Fruit fly (Drosophila melanogaster) whole organism, embryonic: ENCODE data around the gene be.
A peak's percentile ranks its signal among the peaks of the same experiment; 100 is the strongest.

Source experiments
- Bteb2 ChIP-seq: fragments of 200-800 bp; sonication (Bioruptor generic); optimal IDR thresholded peaks from 2 replicates; lab custom pipeline; 2016; ENCODE audit warnings: missing biosample characterization, missing genetic modification characterization
- CG10959 ChIP-seq: fragments of 200-800 bp; sonication (Bioruptor generic); IDR thresholded peaks from 2 replicates; pipeline ENCODE4 v1.3.6; 2022; ENCODE audit warnings: missing biosample characterization, missing genetic modification characterization
- CG12104 ChIP-seq: fragments of 200-800 bp; sonication (Bioruptor generic); optimal IDR thresholded peaks from 3 replicates; lab custom pipeline; 2016; ENCODE audit warnings: missing biosample characterization, missing genetic modification characterization
- CG12391 ChIP-seq: fragments of 200-800 bp; sonication (Bioruptor generic); optimal IDR thresholded peaks from 3 replicates; lab custom pipeline; 2018; ENCODE audit warnings: missing biosample characterization, mild to moderate bottlenecking, missing genetic modification characterization, moderate library complexity
- CG13894 ChIP-seq: fragments of 200-800 bp; sonication (Bioruptor generic); optimal IDR thresholded peaks from 3 replicates; lab custom pipeline; 2018; ENCODE audit warnings: missing biosample characterization, mild to moderate bottlenecking, missing genetic modification characterization, moderate library complexity
- CG15696 ChIP-seq: fragments of 200-800 bp; sonication (Bioruptor generic); optimal IDR thresholded peaks from 2 replicates; lab custom pipeline; 2019; ENCODE audit warnings: missing biosample characterization, mild to moderate bottlenecking, missing genetic modification characterization, moderate library complexity
- CG17802 ChIP-seq: fragments of 200-800 bp; sonication (Bioruptor generic); optimal IDR thresholded peaks from 2 replicates; lab custom pipeline; 2018; ENCODE audit warnings: missing biosample characterization, mild to moderate bottlenecking, missing genetic modification characterization, moderate library complexity
- CG17829 ChIP-seq: fragments of 200-800 bp; optimal IDR thresholded peaks from 2 replicates; lab custom pipeline; 2019; ENCODE audit warnings: missing biosample characterization, mild to moderate bottlenecking, missing genetic modification characterization, moderate library complexity
- CG2129 ChIP-seq: fragments of 200-800 bp; sonication (Bioruptor generic); IDR thresholded peaks from 2 replicates; pipeline ENCODE4 v1.3.6; 2022; ENCODE audit warnings: missing biosample characterization, missing genetic modification characterization; ENCODE audit not compliant: partially characterized antibody
- CG30431 ChIP-seq: fragments of 200-800 bp; sonication (Bioruptor generic); optimal IDR thresholded peaks from 2 replicates; lab custom pipeline; 2017; ENCODE audit warnings: missing biosample characterization, missing genetic modification characterization
- CG31441 ChIP-seq: fragments of 200-800 bp; sonication (Bioruptor generic); IDR thresholded peaks from 2 replicates; pipeline ENCODE4 v1.3.6; 2022; ENCODE audit warnings: missing biosample characterization, missing genetic modification characterization
- CG34376 ChIP-seq: fragments of 200-800 bp; sonication (Bioruptor generic); optimal IDR thresholded peaks from 2 replicates; lab custom pipeline; 2018; ENCODE audit warnings: missing biosample characterization, mild to moderate bottlenecking, missing genetic modification characterization
- CG34422 ChIP-seq: fragments of 200-800 bp; sonication (Bioruptor generic); IDR thresholded peaks from 3 replicates; pipeline ENCODE4 v1.3.6; 2022; ENCODE audit warnings: missing biosample characterization, missing genetic modification characterization
- CG4617 ChIP-seq: fragments of 200-800 bp; sonication (Bioruptor generic); optimal IDR thresholded peaks from 3 replicates; lab custom pipeline; 2016; ENCODE audit warnings: missing biosample characterization, missing genetic modification characterization, borderline replicate concordance
- CG4730 ChIP-seq: fragments of 200-800 bp; sonication (Bioruptor generic); IDR thresholded peaks from 2 replicates; pipeline ENCODE4 v1.3.6; 2022; ENCODE audit warnings: missing biosample characterization, missing genetic modification characterization
- CG4820 ChIP-seq: fragments of 200-800 bp; sonication (Bioruptor generic); optimal IDR thresholded peaks from 3 replicates; lab custom pipeline; 2016; ENCODE audit warnings: missing biosample characterization, missing genetic modification characterization
- CG6654 ChIP-seq: fragments of 200-800 bp; sonication (Bioruptor generic); optimal IDR thresholded peaks from 2 replicates; lab custom pipeline; 2017; ENCODE audit warnings: missing biosample characterization, mild to moderate bottlenecking, missing genetic modification characterization
- CG6683 ChIP-seq: fragments of 200-800 bp; sonication (Bioruptor generic); optimal IDR thresholded peaks from 2 replicates; lab custom pipeline; 2017; ENCODE audit warnings: missing biosample characterization, mild to moderate bottlenecking, missing genetic modification characterization, missing genetic modification reagents
- CG9817 ChIP-seq: fragments of 200-800 bp; sonication (Bioruptor generic); optimal IDR thresholded peaks from 2 replicates; lab custom pipeline; 2018; ENCODE audit warnings: missing biosample characterization, mild to moderate bottlenecking, missing genetic modification characterization, moderate library complexity
- E2f1 ChIP-seq: fragments of 200-800 bp; sonication (Bioruptor generic); IDR thresholded peaks from 2 replicates; pipeline ENCODE4 v1.3.6; 2022; ENCODE audit warnings: missing biosample characterization, missing genetic modification characterization
- Ets97D ChIP-seq: fragments of 200-800 bp; sonication (Bioruptor generic); optimal IDR thresholded peaks from 3 replicates; lab custom pipeline; 2016; ENCODE audit warnings: missing biosample characterization, missing genetic modification characterization
- H15 ChIP-seq: fragments of 200-800 bp; sonication (Bioruptor generic); IDR thresholded peaks from 3 replicates; pipeline ENCODE4 v1.3.6; 2022; ENCODE audit warnings: missing biosample characterization, missing genetic modification characterization
- HHEX ChIP-seq: fragments of 200-800 bp; sonication (Bioruptor generic); optimal IDR thresholded peaks from 3 replicates; lab custom pipeline; 2017; ENCODE audit warnings: missing biosample characterization, mild to moderate bottlenecking, missing genetic modification characterization, missing genetic modification reagents
- HmgD ChIP-seq: fragments of 200-800 bp; sonication (Bioruptor generic); optimal IDR thresholded peaks from 3 replicates; lab custom pipeline; 2016; ENCODE audit warnings: missing biosample characterization, missing genetic modification characterization
- Hr3 ChIP-seq: fragments of 200-800 bp; sonication (Bioruptor generic); optimal IDR thresholded peaks from 3 replicates; lab custom pipeline; 2016; ENCODE audit warnings: missing biosample characterization, missing genetic modification characterization
- Pdp1 ChIP-seq, 2 experiments: fragments of 200-800 bp; sonication (Bioruptor generic); optimal IDR thresholded peaks; 3 replicates each; lab custom pipeline; 2016; ENCODE audit warnings: missing biosample characterization in 2 of 2, missing genetic modification characterization in 2 of 2, mild to moderate bottlenecking in 1 of 2, moderate library complexity in 1 of 2
- Poxn ChIP-seq: fragments of 200-800 bp; sonication (Bioruptor generic); IDR thresholded peaks from 2 replicates; pipeline ENCODE4 v1.3.6; 2022; ENCODE audit warnings: missing biosample characterization, missing genetic modification characterization
- Side ChIP-seq: fragments of 200-800 bp; sonication (Bioruptor generic); optimal IDR thresholded peaks from 2 replicates; lab custom pipeline; 2016; ENCODE audit warnings: missing biosample characterization, missing genetic modification characterization
- ash1 ChIP-seq: fragments of 200-800 bp; sonication (Bioruptor generic); optimal IDR thresholded peaks from 2 replicates; lab custom pipeline; 2018; ENCODE audit warnings: missing biosample characterization, mild to moderate bottlenecking, missing genetic modification characterization
- chif ChIP-seq, 2 experiments: fragments of 200-800 bp; sonication (Bioruptor generic); optimal IDR thresholded peaks; 3 replicates each; lab custom pipeline; 2016; ENCODE audit warnings: missing biosample characterization in 2 of 2, missing genetic modification characterization in 2 of 2
- crc ChIP-seq: fragments of 200-800 bp; sonication (Bioruptor generic); optimal IDR thresholded peaks from 2 replicates; lab custom pipeline; 2016; ENCODE audit warnings: missing biosample characterization, missing genetic modification characterization
- croc ChIP-seq: fragments of 200-800 bp; sonication (Bioruptor generic); conservative IDR thresholded peaks from 3 replicates; pipeline ENCODE4 v1.3.6; 2022; ENCODE audit warnings: missing biosample characterization, missing genetic modification characterization
- eve ChIP-seq, 2 experiments: fragments of >200 bp; optimal IDR thresholded peaks; 2 replicates each; lab custom pipeline; 2017; ENCODE audit warnings: missing biosample characterization in 2 of 2, missing genetic modification characterization in 2 of 2
- exex ChIP-seq: fragments of 200-800 bp; sonication (Bioruptor generic); optimal IDR thresholded peaks from 4 replicates; lab custom pipeline; 2018; ENCODE audit warnings: missing biosample characterization, mild to moderate bottlenecking, missing genetic modification characterization, moderate library complexity
- fd102C ChIP-seq: fragments of 200-800 bp; sonication (Bioruptor generic); optimal IDR thresholded peaks from 2 replicates; lab custom pipeline; 2018; ENCODE audit warnings: missing biosample characterization, mild to moderate bottlenecking, missing genetic modification characterization, moderate library complexity
- ftz-f1 ChIP-seq: fragments of 200-800 bp; sonication (Bioruptor generic); optimal IDR thresholded peaks from 2 replicates; lab custom pipeline; 2016; ENCODE audit warnings: missing biosample characterization, missing genetic modification characterization
- gfzf ChIP-seq: fragments of 200-800 bp; sonication (Bioruptor generic); optimal IDR thresholded peaks from 2 replicates; lab custom pipeline; 2016; ENCODE audit warnings: missing biosample characterization, mild to moderate bottlenecking, missing genetic modification characterization, moderate library complexity
- gsb-n ChIP-seq: fragments of 200-800 bp; sonication (Bioruptor generic); optimal IDR thresholded peaks from 3 replicates; lab custom pipeline; 2018; ENCODE audit warnings: missing biosample characterization, mild to moderate bottlenecking, missing genetic modification characterization
- hbn ChIP-seq: fragments of 200-800 bp; sonication (Bioruptor generic); IDR thresholded peaks from 2 replicates; pipeline ENCODE4 v1.3.6; 2022; ENCODE audit warnings: missing biosample characterization, missing genetic modification characterization; ENCODE audit not compliant: partially characterized antibody
- lmd ChIP-seq: fragments of 200-800 bp; sonication (Bioruptor generic); IDR thresholded peaks from 2 replicates; pipeline ENCODE4 v1.3.6; 2022; ENCODE audit warnings: missing biosample characterization, missing genetic modification characterization
- lola ChIP-seq, 3 experiments: fragments of >200 bp in 2 of 3; fragments of 200-800 bp in 1 of 3; sonication (Bioruptor generic) in 1 of 3; optimal IDR thresholded peaks; 2 replicates each; lab custom pipeline; 2017 to 2019; ENCODE audit warnings: missing biosample characterization in 3 of 3, missing genetic modification characterization in 3 of 3, mild to moderate bottlenecking in 1 of 3, moderate library complexity in 1 of 3
- mld ChIP-seq: fragments of 200-800 bp; sonication (Bioruptor generic); IDR thresholded peaks from 3 replicates; pipeline ENCODE4 v1.3.6; 2022; ENCODE audit warnings: missing biosample characterization, missing genetic modification characterization; ENCODE audit not compliant: partially characterized antibody
- nmo ChIP-seq: fragments of 200-800 bp; sonication (Bioruptor generic); optimal IDR thresholded peaks from 2 replicates; lab custom pipeline; 2018; ENCODE audit warnings: missing biosample characterization, mild to moderate bottlenecking, missing genetic modification characterization, moderate library complexity
- pnt ChIP-seq: fragments of 200-800 bp; sonication (Bioruptor generic); optimal IDR thresholded peaks from 3 replicates; lab custom pipeline; 2016; ENCODE audit warnings: missing biosample characterization, missing genetic modification characterization
- row ChIP-seq: fragments of 200-800 bp; sonication (Bioruptor generic); IDR thresholded peaks from 3 replicates; pipeline ENCODE4 v1.3.6; 2022; ENCODE audit warnings: missing biosample characterization, missing genetic modification characterization
- sens ChIP-seq: fragments of 200-800 bp; sonication (Bioruptor generic); peaks from one replicate; lab custom pipeline; 2016; ENCODE audit warnings: missing biosample characterization, missing genetic modification characterization
- sisA ChIP-seq: fragments of 200-800 bp; sonication (Bioruptor generic); IDR thresholded peaks from 2 replicates; pipeline ENCODE4 v1.3.6; 2022; ENCODE audit warnings: missing biosample characterization, missing genetic modification characterization
- trh ChIP-seq: fragments of 200-800 bp; sonication (Bioruptor generic); optimal IDR thresholded peaks from 2 replicates; lab custom pipeline; 2016; ENCODE audit warnings: missing biosample characterization, missing genetic modification characterization

be gene

dm6 chrX:15074646-15075351 is 50.6 kb downstream of the be start (continued):
- TF ChIP-seq HmgD (GFP tag; lab: Kevin White, UChicago) = peak; percentile 75
- TF ChIP-seq hbn = no peak
- TF ChIP-seq CG2129 (GFP tag; lab: Robert Waterston, UW) = no peak
- peak; percentile 91 for TF ChIP-seq lmd (GFP tag; lab: Robert Waterston, UW)
- TF ChIP-seq chif (GFP tag; optimal IDR thresholded peaks at IDR 0.05; lab: Kevin White, UChicago) = peak; percentile 86 to 93
- TF ChIP-seq crc (GFP tag; lab: Kevin White, UChicago) = peak; percentile 93
- TF ChIP-seq H15 (GFP tag; lab: Robert Waterston, UW) = peak; percentile 85
- TF ChIP-seq trh (GFP tag; lab: Kevin White, UChicago) = peak; percentile 64
- peak; percentile 90 for TF ChIP-seq HHEX (GFP tag; lab: Kevin White, UChicago)
- TF ChIP-seq fd102C (GFP tag; lab: Kevin White, UChicago) = no peak
- TF ChIP-seq CG34376 (GFP tag; lab: Kevin White, UChicago) = peak; percentile 95
- TF ChIP-seq ftz-f1 (GFP tag; lab: Kevin White, UChicago) = peak; percentile 58
- TF ChIP-seq CG17829 (tag; lab: Kevin White, UChicago) = peak; percentile 81
- TF ChIP-seq Poxn (GFP tag; lab: Robert Waterston, UW) = peak; percentile 72
- TF ChIP-seq row = peak; percentile 98
- peak; percentile 52 for TF ChIP-seq CG17802 (tag; lab: Kevin White, UChicago)
- peak; percentile 91 for TF ChIP-seq Side (GFP tag; lab: Kevin White, UChicago)
- TF ChIP-seq mld (GFP tag; lab: Robert Waterston, UW) = no peak
- TF ChIP-seq lola (GFP tag; optimal IDR thresholded peaks at IDR 0.05; lab: Kevin White, UChicago) = peak in 1 of 3 experiments; percentile 72
- peak in 1 of 2 experiments; percentile 95 for TF ChIP-seq eve (GFP tag; optimal IDR thresholded peaks at IDR 0.05; lab: Kevin White, UChicago)
- peak; percentile 72 for TF ChIP-seq CG10959
- TF ChIP-seq CG6654 (GFP tag; lab: Kevin White, UChicago) = peak; percentile 46
- TF ChIP-seq gsb-n = peak; percentile 70
- TF ChIP-seq sens (GFP tag; lab: Kevin White, UChicago) = peak; percentile 97
- TF ChIP-seq CG9817 (tag; lab: Kevin White, UChicago) = peak; percentile 86
- TF ChIP-seq CG15696 (tag; lab: Kevin White, UChicago) = peak; percentile 53
- TF ChIP-seq croc = peak; percentile 74
- TF ChIP-seq Ets97D (GFP tag; lab: Kevin White, UChicago) = peak; percentile 68
- peak; percentile 89; the same call in 2 of the 3 replicates for TF ChIP-seq CG34422
- TF ChIP-seq CG4820 (GFP tag; lab: Kevin White, UChicago) = peak; percentile 86
- peak; percentile 91 to 93 for TF ChIP-seq Pdp1 (GFP tag; optimal IDR thresholded peaks at IDR 0.05; lab: Kevin White, UChicago)
- TF ChIP-seq CG30431 = peak; percentile 74
- peak; percentile 84 for TF ChIP-seq CG12104 (GFP tag; lab: Kevin White, UChicago)
- peak; percentile 78 for TF ChIP-seq CG4730 (GFP tag; lab: Robert Waterston, UW)
- peak; percentile 83 for TF ChIP-seq E2f1 (GFP tag; lab: Robert Waterston, UW)
- TF ChIP-seq CG31441 (GFP tag; lab: Robert Waterston, UW) = peak; percentile 84
- TF ChIP-seq nmo (GFP tag; lab: Kevin White, UChicago) = peak; percentile 86
- peak; percentile 88 for TF ChIP-seq CG12391 (tag; lab: Kevin White, UChicago)
- peak; percentile 70 for TF ChIP-seq CG4617 (GFP tag; lab: Kevin White, UChicago)
- peak; percentile 83 for TF ChIP-seq CG6683
- peak; percentile 91 for TF ChIP-seq pnt (GFP tag; lab: Kevin White, UChicago)
- peak; percentile 14 for TF ChIP-seq gfzf (GFP tag; lab: Kevin White, UChicago)
- TF ChIP-seq Bteb2 (GFP tag; lab: Kevin White, UChicago) = peak; percentile 87
- TF ChIP-seq exex (tag; lab: Kevin White, UChicago) = peak; percentile 64
- peak; percentile 90 for TF ChIP-seq Hr3 (GFP tag; lab: Kevin White, UChicago)
- peak; percentile 91 for TF ChIP-seq sisA (GFP tag; lab: Robert Waterston, UW)
- TF ChIP-seq ash1 (GFP tag; lab: Kevin White, UChicago) = peak; percentile 74
- peak; percentile 79 for TF ChIP-seq CG13894 (tag; lab: Kevin White, UChicago)
